Fruit fly (Drosophila melanogaster) ovary, adult (tissue): ENCODE measurements around the gene Seipin.
A peak's percentile ranks its signal among the peaks of the same experiment; 100 is the strongest.

Experiments used
- CG17801 ChIP-seq: fragments of 200-800 bp; optimal IDR thresholded peaks from 2 replicates; lab custom pipeline; 2019; ENCODE audit warnings: missing biosample characterization, mild to moderate bottlenecking, missing genetic modification characterization, moderate library complexity; ENCODE audit not compliant: partially characterized antibody

The Seipin gene

DNA sequence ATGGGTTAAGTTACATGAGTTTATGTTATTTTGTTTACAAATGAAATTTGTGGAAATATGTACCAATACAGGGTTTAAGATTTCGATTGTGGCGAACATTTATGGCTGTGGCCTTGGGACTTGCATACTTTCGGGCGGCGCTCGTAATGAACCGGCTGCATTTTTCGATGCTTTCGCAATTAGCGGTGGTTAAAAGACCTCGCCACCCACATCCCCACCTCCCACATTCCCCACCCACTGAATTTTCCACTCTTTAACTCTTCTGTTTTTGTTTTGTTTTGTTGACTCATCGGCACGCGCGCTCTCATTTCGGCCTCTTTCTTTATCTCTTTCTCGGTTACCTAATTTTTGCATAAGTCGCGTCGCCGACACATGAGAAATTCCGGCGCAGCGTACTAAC lies 26.0 kb downstream of the Seipin start:
- TF ChIP-seq CG17801 (GFP tag; lab: Kevin White, UChicago) = peak; percentile 58

DNA sequence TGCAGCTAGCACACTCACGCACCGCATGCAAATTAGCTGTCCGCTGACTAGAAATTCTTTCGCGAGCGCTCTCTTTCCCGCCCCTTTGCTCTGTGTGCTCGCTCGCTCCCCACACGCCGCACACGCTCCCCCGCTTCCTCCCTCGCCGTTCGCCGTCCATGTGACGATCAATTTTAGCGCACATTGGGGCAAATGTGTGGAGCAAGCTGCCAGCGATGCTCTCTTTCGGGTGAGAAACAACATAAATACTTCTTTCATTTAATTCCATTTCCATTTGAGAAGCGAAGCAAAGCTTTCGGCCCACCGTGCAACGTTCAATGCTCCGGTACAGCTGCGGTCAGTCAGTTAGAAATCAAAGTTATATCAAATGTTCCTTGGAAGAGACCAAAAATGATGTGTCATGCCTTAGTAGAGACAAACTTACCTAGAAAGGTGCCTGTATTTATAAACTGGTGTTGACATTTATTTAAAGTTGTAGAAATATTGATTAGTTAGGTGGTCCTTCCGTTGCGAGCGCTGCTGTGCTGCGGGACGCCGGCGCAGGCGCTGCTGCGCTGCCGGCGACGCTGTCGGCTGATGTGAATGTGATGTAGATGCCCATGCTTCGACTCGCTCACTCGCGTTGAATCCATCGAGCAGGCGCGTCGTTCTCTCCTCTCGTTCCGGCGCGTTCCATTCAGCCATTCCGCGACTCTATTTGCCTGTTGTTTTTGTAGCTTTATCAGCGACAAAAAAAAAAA lies 26.6 kb downstream of the Seipin start:
- peak; percentile 94 for TF ChIP-seq CG17801 (GFP tag; lab: Kevin White, UChicago)

DNA sequence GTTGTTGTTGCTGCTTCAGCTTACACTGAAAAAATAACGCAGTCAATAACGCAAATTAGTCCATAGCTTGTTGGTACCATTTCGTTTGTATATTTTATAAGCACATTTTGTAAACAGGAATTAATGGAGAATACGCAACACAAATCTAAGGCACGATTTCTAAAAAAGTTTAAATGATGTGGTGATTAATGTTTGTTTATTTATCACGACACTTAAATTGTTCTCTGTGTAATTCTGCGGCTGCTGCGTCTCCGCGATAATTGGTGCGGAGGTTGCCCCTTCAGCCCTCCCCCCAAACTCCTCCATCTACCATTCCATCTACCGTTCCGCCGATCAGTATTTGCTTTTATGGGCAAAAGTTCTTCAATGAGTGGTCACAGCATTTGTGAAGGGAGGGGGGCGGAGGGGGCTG lies 27.9 kb downstream of the Seipin start:
- TF ChIP-seq CG17801 (GFP tag; lab: Kevin White, UChicago) = no peak

DNA sequence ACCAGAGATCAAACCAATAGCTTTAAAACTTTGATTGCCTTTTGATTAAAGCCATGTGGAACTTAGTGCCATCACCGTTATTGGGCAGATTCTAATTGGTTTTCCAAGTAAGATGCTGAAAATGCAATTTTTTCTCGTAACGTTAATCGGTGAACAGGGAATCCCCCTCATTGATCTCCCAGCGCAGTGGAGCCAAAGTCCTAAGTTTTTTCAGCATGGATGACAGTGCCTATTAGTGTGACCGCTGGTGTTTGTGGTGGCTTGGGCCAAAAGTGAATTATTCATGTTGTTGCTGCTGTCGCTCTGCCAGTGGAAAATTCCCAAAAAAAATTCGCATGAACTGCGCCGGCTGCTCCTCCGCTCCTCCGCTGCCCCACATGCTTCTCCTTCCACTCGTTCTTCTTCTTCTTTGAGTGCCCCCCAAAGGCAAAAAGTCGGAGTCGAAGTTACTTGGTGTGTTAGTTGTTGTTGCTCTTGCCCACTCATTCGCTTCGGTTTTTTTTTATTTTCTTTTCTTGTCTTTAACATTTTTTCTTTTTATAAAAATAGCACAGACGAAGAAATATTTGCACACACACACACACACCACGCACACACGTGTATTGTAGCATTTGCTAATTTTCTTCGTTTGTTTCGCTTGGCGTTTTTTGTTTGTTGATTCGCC lies 28.5 kb downstream of the Seipin start:
- TF ChIP-seq CG17801 (GFP tag; lab: Kevin White, UChicago) = no peak

DNA sequence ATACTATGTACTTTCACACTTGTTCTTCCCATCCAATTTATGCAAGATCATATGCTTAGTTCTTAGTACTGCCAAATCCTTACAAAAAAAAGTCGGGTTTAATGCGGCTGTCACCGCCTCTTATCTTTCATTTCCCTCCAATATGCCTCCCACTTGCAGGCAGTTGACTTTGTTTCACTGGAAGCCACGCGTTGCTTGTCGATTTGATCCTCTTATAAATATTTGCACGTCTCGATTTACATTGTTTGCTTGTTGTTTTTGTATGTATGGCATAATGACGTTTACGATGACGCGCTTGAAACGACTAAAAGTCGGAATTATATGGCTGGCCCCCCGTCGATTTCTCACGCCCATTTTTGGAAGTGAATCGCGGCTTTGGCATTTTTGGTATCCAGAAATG lies 29.4 kb downstream of the Seipin start:
- no peak for TF ChIP-seq CG17801 (GFP tag; lab: Kevin White, UChicago)

DNA sequence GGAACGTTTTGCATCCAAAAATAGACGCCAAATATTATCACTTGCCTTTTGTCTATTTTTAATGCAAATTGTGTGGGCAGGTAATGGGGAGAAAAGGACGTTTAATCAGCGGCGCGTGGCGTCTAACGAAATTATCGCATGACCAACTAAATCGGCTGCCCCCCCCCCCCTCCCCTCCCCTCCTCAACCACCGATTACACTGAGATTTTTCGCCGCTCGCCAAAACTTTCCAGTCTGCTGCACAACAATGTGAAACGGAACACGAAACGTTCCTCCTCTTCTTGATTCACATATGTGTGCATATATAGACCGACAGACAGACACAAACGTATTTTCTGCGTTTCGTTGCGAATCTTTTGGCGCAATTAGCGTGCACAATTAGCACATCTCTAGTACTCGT lies 31.5 kb downstream of the Seipin start:
- no peak for TF ChIP-seq CG17801 (GFP tag; lab: Kevin White, UChicago)

DNA sequence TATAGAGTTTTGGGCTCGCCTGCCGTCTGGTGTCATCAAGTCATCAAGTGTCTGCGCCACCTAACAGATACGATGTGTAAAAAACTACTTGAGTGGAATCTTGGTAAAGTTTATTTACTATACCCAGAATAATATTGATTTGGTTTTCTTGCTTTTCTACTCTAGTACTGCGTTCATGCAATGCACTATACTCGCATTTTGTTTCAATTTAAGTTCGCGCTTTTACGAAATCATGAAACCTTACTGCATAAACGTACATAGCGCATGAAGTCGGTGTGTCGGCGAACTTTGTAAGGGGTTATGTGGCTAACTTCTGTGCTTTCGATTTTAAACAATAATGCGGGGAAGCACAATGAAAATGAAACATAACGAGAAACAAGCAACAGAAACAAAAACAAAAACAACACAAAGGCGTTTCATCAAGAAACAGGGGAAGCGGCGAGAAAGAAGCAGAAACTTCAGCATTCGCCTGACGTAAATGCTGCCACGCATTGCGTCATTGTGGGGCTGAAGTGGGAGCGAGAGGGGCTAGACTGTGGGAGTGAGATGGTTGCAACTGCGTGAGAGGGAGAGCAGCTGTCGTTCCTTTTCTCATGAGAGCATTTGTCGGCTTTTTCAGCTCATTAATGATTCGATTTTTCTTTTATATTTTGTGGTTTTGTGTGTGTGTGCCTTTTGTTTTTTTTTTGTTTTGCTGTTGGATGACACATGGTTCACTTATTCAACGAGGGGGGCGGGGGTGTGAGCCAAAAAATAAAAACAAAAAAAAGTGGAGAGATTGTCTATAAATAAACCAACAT lies 32.7 kb downstream of the Seipin start:
- no peak for TF ChIP-seq CG17801 (GFP tag; lab: Kevin White, UChicago)

DNA sequence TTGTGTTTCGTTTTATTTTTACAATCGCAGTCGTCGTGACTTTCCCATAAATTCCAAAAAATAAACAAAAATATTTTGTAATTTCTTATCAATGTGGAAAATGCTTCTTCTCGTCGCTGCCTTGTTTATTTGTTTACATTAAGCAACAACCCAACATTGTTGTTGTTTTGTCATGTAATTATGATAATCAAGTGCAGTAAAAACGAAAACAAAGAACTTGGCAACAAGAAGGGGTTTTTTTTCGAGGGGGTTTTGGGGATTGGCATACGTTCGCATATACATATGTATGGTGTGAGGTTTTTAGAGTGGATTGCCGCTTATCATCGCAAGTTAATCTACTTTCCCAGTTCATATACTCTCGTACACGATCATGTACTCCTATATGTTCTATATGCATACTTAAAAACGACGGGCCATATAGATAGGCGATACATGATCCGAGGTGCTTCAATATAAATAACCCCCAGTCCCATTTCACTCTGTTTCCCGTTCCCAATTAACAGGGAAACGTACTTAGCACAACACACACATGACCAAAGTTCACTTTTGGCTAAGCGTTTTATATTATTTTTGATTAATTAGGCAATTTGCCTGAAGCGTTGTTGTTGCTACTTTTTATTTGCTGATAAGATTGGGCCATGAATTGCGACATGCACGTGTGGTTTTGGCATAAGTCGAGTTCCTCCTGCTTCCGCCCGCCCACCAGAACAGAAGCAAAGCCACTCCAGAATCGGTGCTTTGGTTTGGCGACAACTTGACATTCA lies 34.1 kb downstream of the Seipin start:
- TF ChIP-seq CG17801 (GFP tag; lab: Kevin White, UChicago) = peak; percentile 72

DNA sequence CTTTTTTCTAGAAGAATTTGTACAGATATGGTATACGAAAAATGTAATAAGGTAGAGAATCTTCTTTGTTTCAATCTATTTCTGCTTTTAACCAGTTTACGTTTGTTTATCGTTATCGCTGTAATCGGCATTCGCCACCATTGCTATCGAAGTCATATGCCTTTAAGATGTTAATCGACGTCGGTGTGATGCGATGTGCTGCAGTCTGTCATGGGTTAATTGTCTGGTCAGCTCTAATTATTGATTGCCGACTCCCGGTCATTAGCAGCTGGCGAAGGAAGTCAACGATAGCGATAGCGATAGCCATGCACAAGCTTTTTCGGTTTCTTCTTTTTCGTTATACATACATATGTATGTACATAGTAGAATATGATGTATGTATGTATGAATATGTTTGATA lies 35.9 kb downstream of the Seipin start:
- TF ChIP-seq CG17801 (GFP tag; lab: Kevin White, UChicago) = no peak

DNA sequence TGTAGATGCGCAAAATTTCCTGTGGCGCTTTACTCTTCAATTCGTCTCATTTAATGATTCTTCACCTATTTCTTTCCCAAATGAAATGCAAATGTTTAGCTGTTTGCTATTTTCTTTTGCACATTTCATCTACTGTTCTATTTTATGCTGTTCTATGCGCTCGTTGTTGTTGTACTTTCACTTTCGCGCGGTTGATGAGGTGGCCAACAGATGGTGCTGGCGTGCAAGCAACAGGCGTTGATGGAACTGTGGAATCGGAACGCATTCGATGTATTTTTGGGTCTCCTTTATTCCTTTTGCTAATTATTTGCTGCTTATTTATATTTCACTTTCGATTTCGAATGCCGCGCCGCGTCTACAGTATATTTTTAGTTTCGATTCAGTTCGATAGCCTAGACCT lies 36.4 kb downstream of the Seipin start:
- TF ChIP-seq CG17801 (GFP tag; lab: Kevin White, UChicago) = no peak

DNA sequence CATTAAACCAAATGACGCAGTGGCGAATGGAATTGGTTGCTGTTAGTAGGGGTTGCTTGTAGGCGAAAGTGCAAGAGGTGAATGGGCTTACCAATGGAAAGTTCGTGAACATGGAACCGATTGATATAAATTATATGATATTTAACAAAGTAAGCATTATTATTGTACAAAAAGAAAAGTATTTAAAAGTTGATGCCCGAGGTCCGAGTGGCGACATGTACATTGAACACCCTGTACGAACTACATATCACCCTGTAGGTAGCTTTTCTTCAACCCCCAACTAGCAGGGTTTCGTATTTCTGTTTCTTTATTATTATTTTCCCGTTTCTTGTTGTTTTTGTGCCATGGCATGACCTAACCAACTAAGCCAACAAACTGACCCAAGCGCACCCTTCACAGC lies 37.6 kb downstream of the Seipin start:
- no peak for TF ChIP-seq CG17801 (GFP tag; lab: Kevin White, UChicago)

DNA sequence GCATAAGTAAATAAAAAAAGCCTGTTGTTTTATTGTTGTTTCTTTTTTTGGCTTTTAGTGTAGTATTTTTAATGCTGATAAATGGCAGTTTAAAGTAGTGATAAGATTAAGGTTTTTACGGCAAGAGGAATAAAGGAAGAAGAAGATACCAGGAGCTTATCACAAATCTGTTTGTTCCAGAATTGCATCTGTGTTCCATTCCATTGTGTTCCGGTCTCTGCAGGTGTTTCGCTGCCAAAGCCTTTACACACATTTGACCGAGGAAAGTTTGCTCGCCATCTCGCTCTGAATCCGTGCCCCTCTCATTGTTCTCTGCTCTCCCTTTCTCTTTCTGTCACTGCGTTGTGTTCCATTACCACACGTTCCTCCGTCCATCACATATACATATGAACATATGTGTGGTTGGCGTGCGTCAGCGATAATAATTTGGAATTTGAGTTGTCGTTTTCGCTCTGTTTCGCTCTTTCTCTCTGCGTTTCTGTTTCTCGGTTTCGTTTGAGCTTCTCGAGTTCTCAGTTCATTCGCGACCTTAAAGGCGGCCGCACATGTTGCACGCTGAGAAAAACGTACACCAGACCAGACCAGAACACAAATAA lies 38.8 kb downstream of the Seipin start:
- TF ChIP-seq CG17801 (GFP tag; lab: Kevin White, UChicago) = peak; percentile 5

DNA sequence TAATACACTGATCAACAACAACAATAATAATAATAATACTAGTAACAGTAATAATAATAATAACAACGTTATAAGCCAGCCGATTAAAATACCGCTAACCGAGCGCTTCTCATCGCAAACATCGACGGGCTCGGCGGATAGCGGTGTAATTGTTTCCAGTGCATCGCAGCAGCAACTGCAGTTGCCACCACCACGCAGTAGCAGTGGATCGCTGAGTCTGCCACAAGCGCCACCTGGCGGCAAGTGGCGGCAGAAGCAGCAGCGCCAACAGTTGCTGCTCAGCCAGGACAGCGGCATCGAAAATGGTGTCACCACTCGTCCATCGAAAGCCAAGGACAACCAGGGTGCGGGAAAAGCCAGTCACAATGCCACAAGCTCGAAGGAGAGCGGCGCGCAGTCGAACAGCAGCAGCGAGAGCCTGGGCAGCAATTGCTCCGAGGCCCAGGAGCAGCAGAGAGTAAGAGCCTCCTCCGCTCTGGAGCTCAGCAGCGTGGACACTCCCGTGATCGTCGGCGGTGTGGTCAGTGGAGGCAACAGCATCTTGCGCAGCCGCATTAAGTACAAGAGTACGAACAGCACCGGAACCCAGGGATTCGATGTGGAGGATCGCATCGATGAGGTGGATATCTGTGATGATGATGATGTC lies 40.0 kb downstream of the Seipin start:
- no peak for TF ChIP-seq CG17801 (GFP tag; lab: Kevin White, UChicago)

DNA sequence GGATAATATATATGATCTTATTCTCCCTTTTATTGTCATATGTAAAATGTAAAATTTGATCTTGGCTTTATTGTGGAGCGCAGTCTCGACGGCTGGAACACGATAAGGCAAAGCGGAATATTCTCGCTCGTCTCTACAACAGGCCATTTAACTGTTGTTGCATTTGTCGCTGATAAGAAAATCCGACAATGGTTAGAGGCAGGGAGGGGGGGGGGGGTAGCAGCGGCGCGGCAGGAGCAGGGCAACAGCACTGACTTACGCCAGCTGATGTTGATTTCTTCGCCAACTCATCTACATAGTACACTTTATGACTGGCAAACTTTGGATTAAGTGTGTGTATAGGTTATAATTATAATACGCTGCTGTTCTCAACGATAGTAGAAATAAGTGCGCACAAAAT lies 42.2 kb downstream of the Seipin start:
- peak; percentile 17 for TF ChIP-seq CG17801 (GFP tag; lab: Kevin White, UChicago)
